Fruit fly (Drosophila melanogaster) whole organism: ENCODE results near the gene GstT4.

Experiments used
- CG8478 ChIP-seq: fragments of >200 bp; optimal IDR thresholded peaks from 2 replicates; lab custom pipeline; 2018; ENCODE audit warnings: inconsistent platforms
- Dll ChIP-seq: fragments of >200 bp; optimal IDR thresholded peaks from 2 replicates; lab custom pipeline; 2017
- EcR ChIP-seq, 2 experiments: fragments of >200 bp; optimal IDR thresholded peaks; 2 replicates each; lab custom pipeline; 2017; ENCODE audit warnings: missing biosample characterization in 2 of 2, missing genetic modification characterization in 2 of 2, missing genetic modification reagents in 2 of 2
- pan ChIP-seq: fragments of >200 bp; optimal IDR thresholded peaks from 2 replicates; lab custom pipeline; 2017
- psq ChIP-seq: fragments of >200 bp; optimal IDR thresholded peaks from 2 replicates; lab custom pipeline; 2017

DNA sequence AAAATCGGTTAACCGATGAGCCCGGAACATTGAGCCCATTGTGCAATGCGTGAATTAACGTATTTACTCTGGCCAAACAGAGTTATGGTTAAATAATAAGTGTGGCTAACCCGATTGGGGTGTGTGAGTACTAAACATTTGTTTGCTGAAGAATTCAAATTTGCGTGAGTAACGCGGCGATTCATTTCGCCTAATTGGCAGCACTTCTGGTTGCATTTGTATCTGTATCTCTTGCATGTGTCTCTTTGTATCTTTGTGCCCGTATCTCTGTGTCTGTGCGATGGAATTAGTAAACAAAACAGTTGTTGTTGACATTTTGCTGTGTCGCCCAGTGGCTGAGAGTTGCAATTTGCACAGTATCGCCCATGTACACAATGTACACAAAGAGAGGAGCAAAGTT lies 6.3 kb downstream of the GstT4 start:
- TF ChIP-seq EcR (GFP tag; optimal IDR thresholded peaks at IDR 0.05; lab: Kevin White, UChicago) (no peak), pan (lab: Kevin White, UChicago) (no peak), CG8478 (lab: Kevin White, UChicago) (no peak), psq (lab: Kevin White, UChicago) (no peak), Dll (no peak)
